Worm (Caenorhabditis elegans) whole organism, L4 larva: ENCODE results near the gene unc-17.

ENCODE experiments used
- D1046.2 ChIP-seq: fragments of 200-800 bp; sonication (Bioruptor generic); IDR thresholded peaks from 2 replicates; pipeline ENCODE4 v1.3.6; 2022; ENCODE audit warnings: missing genetic modification characterization, missing compliant biosample characterization
- F10B5.3 ChIP-seq: sonication (generic microtip); optimal IDR thresholded peaks from 2 replicates; lab custom pipeline; 2016; ENCODE audit warnings: mild to moderate bottlenecking, missing genetic modification characterization, missing compliant biosample characterization
- F26F4.8 ChIP-seq: fragments of 200-800 bp; sonication (Bioruptor generic); conservative IDR thresholded peaks from 2 replicates; pipeline ENCODE4 v1.3.6; 2022; ENCODE audit warnings: missing genetic modification characterization, missing compliant biosample characterization
- R02D3.7 ChIP-seq: fragments of 150-350 bp; sonication (generic microtip); optimal IDR thresholded peaks from 3 replicates; lab custom pipeline; 2014; ENCODE audit warnings: missing biosample characterization, missing genetic modification characterization
- T20F7.1 ChIP-seq: fragments of 200-800 bp; sonication (Bioruptor generic); optimal IDR thresholded peaks from 2 replicates; lab custom pipeline; 2018; ENCODE audit warnings: mild to moderate bottlenecking, missing genetic modification characterization, missing compliant biosample characterization
- T26A8.4 ChIP-seq: fragments of 200-800 bp; sonication (Bioruptor generic); IDR thresholded peaks from 2 replicates; pipeline ENCODE4 v1.3.6; 2022; ENCODE audit warnings: missing genetic modification characterization, missing compliant biosample characterization
- Y105C5A.15 ChIP-seq: fragments of 200-800 bp; sonication (Bioruptor generic); IDR thresholded peaks from 2 replicates; pipeline ENCODE4 v1.3.6; 2022; ENCODE audit warnings: missing genetic modification characterization, missing compliant biosample characterization
- Y75B8A.6 ChIP-seq: fragments of 200-800 bp; sonication (Bioruptor generic); IDR thresholded peaks from 2 replicates; pipeline ENCODE4 v1.3.6; 2022; ENCODE audit warnings: missing genetic modification reagents, missing genetic modification characterization, missing compliant biosample characterization
- aha-1 ChIP-seq: fragments of 150-350 bp; peaks from one replicate; lab custom pipeline; 2014; ENCODE audit warnings: missing biosample characterization, missing genetic modification characterization
- aly-2 ChIP-seq: sonication (generic microtip); optimal IDR thresholded peaks from 2 replicates; lab custom pipeline; 2018; ENCODE audit warnings: missing biosample characterization, missing genetic modification characterization
- ama-1 ChIP-seq: fragments of 150-350 bp; optimal IDR thresholded peaks from 2 replicates; lab custom pipeline; 2014; ENCODE audit warnings: inconsistent platforms, mixed read lengths
- attf-4 ChIP-seq: sonication (generic microtip); optimal IDR thresholded peaks from 3 replicates; lab custom pipeline; 2017; ENCODE audit warnings: missing biosample characterization, missing genetic modification characterization
- ceh-20 ChIP-seq: fragments of 200-800 bp; sonication (Bioruptor generic); IDR thresholded peaks from 2 replicates; pipeline ENCODE4 v1.3.6; 2022; ENCODE audit warnings: missing genetic modification reagents, missing genetic modification characterization, missing compliant biosample characterization
- cey-2 ChIP-seq: sonication (generic microtip); optimal IDR thresholded peaks from 3 replicates; lab custom pipeline; 2017; ENCODE audit warnings: missing genetic modification characterization, mild to moderate bottlenecking, missing compliant biosample characterization, antibody characterized with exemption, borderline replicate concordance; ENCODE audit not compliant: insufficient read depth
- ctbp-1 ChIP-seq: fragments of 200-800 bp; sonication (Bioruptor generic); IDR thresholded peaks from 2 replicates; pipeline ENCODE4 v1.3.6; 2022; ENCODE audit warnings: missing genetic modification reagents, missing genetic modification characterization, missing compliant biosample characterization
- dmd-9 ChIP-seq: fragments of 200-800 bp; sonication (Bioruptor generic); IDR thresholded peaks from 2 replicates; pipeline ENCODE4 v1.3.6; 2022; ENCODE audit warnings: missing genetic modification reagents, missing genetic modification characterization, missing compliant biosample characterization
- dpl-1 ChIP-seq: fragments of 150-350 bp; optimal IDR thresholded peaks from 2 replicates; lab custom pipeline; 2014; ENCODE audit warnings: missing biosample characterization, missing genetic modification reagents, missing genetic modification characterization
- egl-27 ChIP-seq: sonication (generic microtip); optimal IDR thresholded peaks from 3 replicates; lab custom pipeline; 2017; ENCODE audit warnings: missing biosample characterization, missing genetic modification reagents, missing genetic modification characterization
- hlh-11 ChIP-seq: fragments of 200-800 bp; sonication (Bioruptor generic); optimal IDR thresholded peaks from 2 replicates; lab custom pipeline; 2018; ENCODE audit warnings: mild to moderate bottlenecking, missing genetic modification characterization, missing compliant biosample characterization
- hmg-1.1 ChIP-seq: fragments of 200-800 bp; sonication (Bioruptor generic); IDR thresholded peaks from 2 replicates; pipeline ENCODE4 v1.3.6; 2022; ENCODE audit warnings: missing genetic modification reagents, missing genetic modification characterization, missing compliant biosample characterization
- jun-1 ChIP-seq: fragments of 150-350 bp; optimal IDR thresholded peaks from 2 replicates; lab custom pipeline; 2014; ENCODE audit warnings: missing biosample characterization, missing genetic modification reagents, missing genetic modification characterization
- lin-1 ChIP-seq: fragments of 200-800 bp; sonication (Bioruptor generic); IDR thresholded peaks from 2 replicates; pipeline ENCODE4 v1.3.6; 2022; ENCODE audit warnings: missing genetic modification reagents, missing genetic modification characterization, missing compliant biosample characterization
- lin-15B ChIP-seq: fragments of 150-350 bp; sonication (generic microtip); optimal IDR thresholded peaks from 3 replicates; lab custom pipeline; 2014; ENCODE audit warnings: missing biosample characterization, missing genetic modification characterization
- lsy-2 ChIP-seq, 2 experiments: fragments of 150-350 bp in 1 of 2; sonication (generic microtip) in 1 of 2; optimal IDR thresholded peaks; 2 replicates each; lab custom pipeline; 2014 to 2017; ENCODE audit warnings: missing biosample characterization in 2 of 2, missing genetic modification characterization in 2 of 2
- madf-9 ChIP-seq: fragments of 200-800 bp; sonication (Bioruptor generic); conservative IDR thresholded peaks from 2 replicates; pipeline ENCODE4 v1.3.6; 2022; ENCODE audit warnings: missing genetic modification reagents, missing genetic modification characterization, missing compliant biosample characterization
- mdt-29 ChIP-seq: fragments of 200-800 bp; sonication (Bioruptor generic); IDR thresholded peaks from 2 replicates; pipeline ENCODE4 v1.3.6; 2022; ENCODE audit warnings: missing genetic modification reagents, missing genetic modification characterization, missing compliant biosample characterization
- mep-1 ChIP-seq: fragments of 150-350 bp; sonication (generic microtip); optimal IDR thresholded peaks from 3 replicates; lab custom pipeline; 2014; ENCODE audit warnings: missing biosample characterization, missing genetic modification characterization
- mes-2 ChIP-seq: sonication (generic microtip); optimal IDR thresholded peaks from 2 replicates; lab custom pipeline; 2016; ENCODE audit warnings: missing genotype, mild to moderate bottlenecking, missing genetic modification characterization, missing compliant biosample characterization; ENCODE audit not compliant: poor library complexity, severe bottlenecking
- nhr-102 ChIP-seq: sonication (generic microtip); optimal IDR thresholded peaks from 2 replicates; lab custom pipeline; 2016; ENCODE audit warnings: mild to moderate bottlenecking, missing genetic modification characterization, moderate library complexity, missing compliant biosample characterization
- nhr-237 ChIP-seq: sonication (generic microtip); optimal IDR thresholded peaks from 2 replicates; lab custom pipeline; 2017; ENCODE audit warnings: missing biosample characterization, missing genetic modification characterization
- nhr-28 ChIP-seq: fragments of 150-350 bp; optimal IDR thresholded peaks from 2 replicates; lab custom pipeline; 2014; ENCODE audit warnings: missing biosample characterization, missing genetic modification characterization
- nhr-41 ChIP-seq: fragments of 200-800 bp; sonication (Bioruptor generic); IDR thresholded peaks from 2 replicates; pipeline ENCODE4 v1.3.6; 2022; ENCODE audit warnings: missing genetic modification reagents, missing genetic modification characterization, missing compliant biosample characterization
- pha-4 ChIP-seq, 2 experiments: fragments of 150-350 bp in 1 of 2; fragments of 200-800 bp in 1 of 2; sonication (Bioruptor generic) in 1 of 2; IDR thresholded peaks in 1 of 2; optimal IDR thresholded peaks in 1 of 2; 2 replicates each; pipeline versions ENCODE4 v1.3.6 to Lab custom; 2014 to 2022; ENCODE audit warnings: missing genetic modification characterization in 2 of 2, missing genetic modification reagents in 2 of 2, missing biosample characterization in 1 of 2, missing compliant biosample characterization in 1 of 2
- php-3 ChIP-seq: fragments of 200-800 bp; sonication (Bioruptor generic); IDR thresholded peaks from 2 replicates; pipeline ENCODE4 v1.3.6; 2022; ENCODE audit warnings: missing genetic modification reagents, missing genetic modification characterization, missing compliant biosample characterization
- pqm-1 ChIP-seq: sonication (generic microtip); optimal IDR thresholded peaks from 2 replicates; lab custom pipeline; 2017; ENCODE audit warnings: missing biosample characterization, missing genetic modification characterization
- set-16 ChIP-seq: fragments of 200-800 bp; sonication (Bioruptor generic); IDR thresholded peaks from 2 replicates; pipeline ENCODE4 v1.3.6; 2022; ENCODE audit warnings: missing genetic modification reagents, missing genetic modification characterization, missing compliant biosample characterization
- snpc-1.2 ChIP-seq: fragments of 200-800 bp; sonication (Bioruptor generic); IDR thresholded peaks from 2 replicates; pipeline ENCODE4 v1.3.6; 2022; ENCODE audit warnings: missing genetic modification reagents, missing genetic modification characterization, missing compliant biosample characterization
- spr-1 ChIP-seq: sonication (generic microtip); optimal IDR thresholded peaks from 2 replicates; lab custom pipeline; 2016; ENCODE audit warnings: mild to moderate bottlenecking, missing genetic modification characterization, missing compliant biosample characterization
- spr-3 ChIP-seq: fragments of 200-800 bp; sonication (Bioruptor generic); optimal IDR thresholded peaks from 2 replicates; lab custom pipeline; 2018; ENCODE audit warnings: mild to moderate bottlenecking, missing genetic modification characterization, missing compliant biosample characterization
- tra-1 ChIP-seq: fragments of 200-800 bp; sonication (Bioruptor generic); IDR thresholded peaks from 2 replicates; pipeline ENCODE4 v1.3.6; 2022; ENCODE audit warnings: missing genetic modification reagents, missing genetic modification characterization, missing compliant biosample characterization
- unc-62 ChIP-seq, 3 experiments: fragments of 150-350 bp in 1 of 3; sonication (generic microtip); optimal IDR thresholded peaks in 2 of 3; peaks in 1 of 3; 1 replicate in 1 of 3; 2 replicates in 2 of 3; lab custom pipeline; 2014 to 2017; ENCODE audit warnings: missing biosample characterization in 3 of 3, missing genetic modification characterization in 3 of 3, missing genetic modification reagents in 3 of 3, missing genotype in 1 of 3
- vab-7 ChIP-seq: fragments of 200-800 bp; sonication (Bioruptor generic); IDR thresholded peaks from 2 replicates; pipeline ENCODE4 v1.3.6; 2022; ENCODE audit warnings: missing genetic modification reagents, missing genetic modification characterization, missing compliant biosample characterization
- zfp-3 ChIP-seq: fragments of 200-800 bp; sonication (Bioruptor generic); conservative IDR thresholded peaks from 2 replicates; pipeline ENCODE4 v1.3.6; 2022; ENCODE audit warnings: missing genetic modification reagents, missing genetic modification characterization, missing compliant biosample characterization

Gene unc-17

ce11 chrIV:3646338-3647154 is 22.0 kb upstream of the unc-17 start (continued):
- no peak for TF ChIP-seq nhr-102
- no peak for TF ChIP-seq F10B5.3 (tag; lab: Kevin White, UChicago)
- TF ChIP-seq cey-2 (tag; lab: Kevin White, UChicago) = no peak
- no peak for TF ChIP-seq mes-2 (tag; lab: Kevin White, UChicago)
- TF ChIP-seq aha-1 (tag; lab: Kevin White, UChicago) = peak; percentile 79
- TF ChIP-seq ama-1 = peak; percentile 44
- no peak for TF ChIP-seq unc-62 (GFP tag; optimal IDR thresholded peaks at IDR 0.05 in 1 of 2; lab: Kevin White, UChicago)
- no peak for TF ChIP-seq unc-62 (tag; optimal IDR thresholded peaks at IDR 0.05; lab: Kevin White, UChicago)
- no peak for TF ChIP-seq lin-15B (tag; lab: Kevin White, UChicago)
- TF ChIP-seq spr-1 (tag; lab: Kevin White, UChicago) = no peak
- no peak for TF ChIP-seq aly-2 (tag; lab: Kevin White, UChicago)
- TF ChIP-seq pqm-1 (tag; lab: Kevin White, UChicago) = no peak
- no peak for TF ChIP-seq T26A8.4 (GFP tag; lab: Robert Waterston, UW)
- TF ChIP-seq lin-1 (GFP tag; lab: Robert Waterston, UW) = no peak
- no peak for TF ChIP-seq mdt-29 (GFP tag; lab: Robert Waterston, UW)
- no peak for TF ChIP-seq jun-1 (tag; lab: Kevin White, UChicago)
- no peak for TF ChIP-seq lsy-2 (tag; optimal IDR thresholded peaks at IDR 0.05; lab: Kevin White, UChicago)
- TF ChIP-seq, all 104 proteins: peak for 7

- TF ChIP-seq snpc-1.2 = 0 out of 2 replicates have a peak, but pooled peaks have one; percentile 44
- TF ChIP-seq set-16 = peak; percentile 89
- TF ChIP-seq ctbp-1 (GFP tag; lab: Robert Waterston, UW) = no peak
- no peak for TF ChIP-seq dmd-9 (GFP tag; lab: Robert Waterston, UW)
- TF ChIP-seq hmg-1.1 = peak; percentile 37; the same call in 1 of the 2 replicates
Observed at ce11 chrIV:3645487-3645886, 21.0 kb upstream of the unc-17 start.

- no peak for TF ChIP-seq ceh-20 (GFP tag; lab: Robert Waterston, UW)
- TF ChIP-seq php-3 (GFP tag; lab: Robert Waterston, UW) = no peak
- TF ChIP-seq nhr-41 (GFP tag; lab: Robert Waterston, UW) = no peak
- TF ChIP-seq madf-9 (GFP tag; lab: Robert Waterston, UW) = no peak
- peak; percentile 50 for TF ChIP-seq T20F7.1 (GFP tag; lab: Kevin White, UChicago)
- TF ChIP-seq nhr-237 (tag; lab: Kevin White, UChicago) = no peak
- TF ChIP-seq T26A8.4 (GFP tag; lab: Robert Waterston, UW) = 0 out of 2 replicates have a peak, but pooled peaks have one; percentile 58
- TF ChIP-seq hlh-11 (tag; lab: Kevin White, UChicago) = peak; percentile 9
- no peak for TF ChIP-seq pha-4 (GFP tag; IDR thresholded peaks at IDR 0.05; lab: Robert Waterston, UW)
- TF ChIP-seq pha-4 (tag; optimal IDR thresholded peaks at IDR 0.05; lab: Kevin White, UChicago) = no peak
- TF ChIP-seq hmg-1.1 = no peak
- TF ChIP-seq egl-27 (tag; lab: Kevin White, UChicago) = no peak
- TF ChIP-seq Y75B8A.6 (GFP tag; lab: Robert Waterston, UW) = no peak
- no peak for TF ChIP-seq jun-1 (tag; lab: Kevin White, UChicago)
- no peak for TF ChIP-seq F10B5.3 (tag; lab: Kevin White, UChicago)
- 0 out of 2 replicates have a peak, but pooled peaks have one; percentile 6 for TF ChIP-seq tra-1 (GFP tag; lab: Robert Waterston, UW)
- peak; percentile 85 for TF ChIP-seq aha-1 (tag; lab: Kevin White, UChicago)
- peak; percentile 66; the same call in 1 of the 2 replicates for TF ChIP-seq zfp-3 (GFP tag; lab: Robert Waterston, UW)
- TF ChIP-seq dpl-1 (GFP tag; lab: Kevin White, UChicago) = no peak
- TF ChIP-seq Y105C5A.15 (GFP tag; lab: Robert Waterston, UW) = no peak
- TF ChIP-seq vab-7 (GFP tag; lab: Robert Waterston, UW) = no peak
- no peak for TF ChIP-seq attf-4
- peak in 1 of 2 experiments; percentile 52 for TF ChIP-seq lsy-2 (tag; optimal IDR thresholded peaks at IDR 0.05; lab: Kevin White, UChicago)
- TF ChIP-seq mdt-29 (GFP tag; lab: Robert Waterston, UW) = peak; percentile 39; the same call in 1 of the 2 replicates
- TF ChIP-seq spr-3 (GFP tag; lab: Kevin White, UChicago) = no peak
- TF ChIP-seq mep-1 = peak; percentile 63
- TF ChIP-seq F26F4.8 (GFP tag; lab: Robert Waterston, UW) = no peak
- TF ChIP-seq R02D3.7 (tag; lab: Kevin White, UChicago) = no peak
- TF ChIP-seq nhr-28 (tag; lab: Kevin White, UChicago) = no peak
- no peak for TF ChIP-seq D1046.2 (GFP tag; lab: Robert Waterston, UW)
- TF ChIP-seq nhr-102 = peak; percentile 12
Observed at ce11 chrIV:3644863-3645378, 20.4 kb upstream of the unc-17 start.
